Worm (Caenorhabditis elegans): ENCODE measurements around the gene C35A5.8.

Gene C35A5.8

ce11 chrV:10525902-10526301, at the start of gene C35A5.8, which contains the start of gene hda-11:
TSS of gene C35A5.8 (minus strand) at chrV:10525908.
TSS of gene hda-11 (plus strand) at chrV:10526184.
- TF ChIP-seq rpc-1 (optimal IDR thresholded peaks at IDR 0.05) = no peak
- no peak for TF ChIP-seq rpc-1 (tag; optimal IDR thresholded peaks at IDR 0.05)
- peak; percentile 60 for TF ChIP-seq ceh-79 (tag; optimal IDR thresholded peaks at IDR 0.05)
- peak; percentile 75 for TF ChIP-seq lir-1 (GFP tag; conservative IDR thresholded peaks at IDR 0.05)
- TF ChIP-seq somi-1 (GFP tag; optimal IDR thresholded peaks at IDR 0.05) = no peak
- peak; percentile 67; the same call in 1 of the 2 replicates for TF ChIP-seq hmg-1.2 (GFP tag; IDR thresholded peaks at IDR 0.05)
- TF ChIP-seq lin-26 (GFP tag; IDR thresholded peaks at IDR 0.05) = no peak
- no peak for TF ChIP-seq Y79H2A.3 (GFP tag; conservative IDR thresholded peaks at IDR 0.05)
- peak; percentile 59 for TF ChIP-seq ztf-18 (tag; optimal IDR thresholded peaks at IDR 0.05)
- peak; percentile 40; the same call in 1 of the 2 replicates for TF ChIP-seq let-526 (GFP tag; IDR thresholded peaks at IDR 0.05)
- TF ChIP-seq dox-1 (GFP tag; IDR thresholded peaks at IDR 0.05) = peak; percentile 82
- no peak for TF ChIP-seq T26A5.8 (tag; optimal IDR thresholded peaks at IDR 0.05)
- TF ChIP-seq madf-8 (GFP tag; conservative IDR thresholded peaks at IDR 0.05) = 0 out of 2 replicates have a peak, but pooled peaks have one; percentile 12
- TF ChIP-seq pbrm-1 (GFP tag; IDR thresholded peaks at IDR 0.05) = 0 out of 2 replicates have a peak, but pooled peaks have one; percentile 22
- no peak for TF ChIP-seq dpl-1 (GFP tag; optimal IDR thresholded peaks at IDR 0.05)
- TF ChIP-seq snpc-3.4 (tag; optimal IDR thresholded peaks at IDR 0.05) = no peak
- TF ChIP-seq ceh-58 (GFP tag; IDR thresholded peaks at IDR 0.05) = no peak
- TF ChIP-seq ceh-91 (GFP tag; IDR thresholded peaks at IDR 0.05) = peak; percentile 11; the same call in 1 of the 2 replicates
- TF ChIP-seq die-1 (tag; optimal IDR thresholded peaks at IDR 0.05) = no peak
- TF ChIP-seq F55B11.4 (tag; optimal IDR thresholded peaks at IDR 0.05; ENCODE audit: borderline replicate concordance, insufficient read depth) = no peak
- TF ChIP-seq Y53G8AR.9 (GFP tag; conservative IDR thresholded peaks at IDR 0.05) = 0 out of 2 replicates have a peak, but pooled peaks have one; percentile 14
- no peak for TF ChIP-seq bed-1 (GFP tag; IDR thresholded peaks at IDR 0.05)
- TF ChIP-seq ets-4 (GFP tag; optimal IDR thresholded peaks at IDR 0.05) = no peak
- TF ChIP-seq K11D2.4 (GFP tag; IDR thresholded peaks at IDR 0.05) = peak; percentile 73
- no peak for TF ChIP-seq aptf-3 (GFP tag; IDR thresholded peaks at IDR 0.05)
- peak in 1 of 3 experiments; percentile 11 for TF ChIP-seq lin-35 (GFP tag; optimal IDR thresholded peaks at IDR 0.05)
- TF ChIP-seq lag-1 (GFP tag; IDR thresholded peaks at IDR 0.05) = no peak
- TF ChIP-seq dpff-1 (tag; optimal IDR thresholded peaks at IDR 0.05) = no peak
- TF ChIP-seq hlh-26 (GFP tag; conservative IDR thresholded peaks at IDR 0.05) = no peak
- TF ChIP-seq nhr-80 (tag; optimal IDR thresholded peaks at IDR 0.05) = peak; percentile 36
- TF ChIP-seq ceh-100 (GFP tag; IDR thresholded peaks at IDR 0.05) = peak; percentile 61
- no peak for TF ChIP-seq ceh-40 (GFP tag; IDR thresholded peaks at IDR 0.05)
- peak; percentile 54; the same call in 1 of the 2 replicates for TF ChIP-seq bed-2 (GFP tag; IDR thresholded peaks at IDR 0.05)
- TF ChIP-seq ztf-28 (GFP tag; IDR thresholded peaks at IDR 0.05) = no peak
- no peak for TF ChIP-seq akir-1 (GFP tag; optimal IDR thresholded peaks at IDR 0.05)
- no peak for TF ChIP-seq B0019.2 (GFP tag; conservative IDR thresholded peaks at IDR 0.05)
- peak; percentile 10 for TF ChIP-seq tlf-1 (GFP tag; optimal IDR thresholded peaks at IDR 0.05)
- no peak for TF ChIP-seq C06A6.2 (GFP tag; conservative IDR thresholded peaks at IDR 0.05)
- peak; percentile 57 for TF ChIP-seq F22D6.2 (tag; optimal IDR thresholded peaks at IDR 0.05)
- no peak for TF ChIP-seq hsf-1 (GFP tag; IDR thresholded peaks at IDR 0.05)
- TF ChIP-seq sdz-38 (tag; optimal IDR thresholded peaks at IDR 0.05) = peak; percentile 23
- TF ChIP-seq K12H6.12 (tag; optimal IDR thresholded peaks at IDR 0.05) = peak; percentile 38
- 0 out of 2 replicates have a peak, but pooled peaks have one; percentile 7 for TF ChIP-seq hmg-20 (GFP tag; IDR thresholded peaks at IDR 0.05)
- TF ChIP-seq lsy-27 (tag; optimal IDR thresholded peaks at IDR 0.05; ENCODE audit: borderline replicate concordance, insufficient read depth) = no peak
- TF ChIP-seq madf-3 (GFP tag; IDR thresholded peaks at IDR 0.05) = peak; percentile 76; the same call in 1 of the 2 replicates
- TF ChIP-seq F37B4.10 (GFP tag; IDR thresholded peaks at IDR 0.05) = no peak
- TF ChIP-seq egrh-3 (GFP tag; IDR thresholded peaks at IDR 0.05) = no peak
- no peak for TF ChIP-seq ztf-3 (GFP tag; optimal IDR thresholded peaks at IDR 0.05)
- TF ChIP-seq efl-1 (GFP tag; optimal IDR thresholded peaks at IDR 0.05) = no peak
- TF ChIP-seq egl-18 (GFP tag; IDR thresholded peaks at IDR 0.05) = no peak

Data from whole organism, young adult.